Fruit fly (Drosophila melanogaster): ENCODE measurements around the gene CG32212.

DNA sequence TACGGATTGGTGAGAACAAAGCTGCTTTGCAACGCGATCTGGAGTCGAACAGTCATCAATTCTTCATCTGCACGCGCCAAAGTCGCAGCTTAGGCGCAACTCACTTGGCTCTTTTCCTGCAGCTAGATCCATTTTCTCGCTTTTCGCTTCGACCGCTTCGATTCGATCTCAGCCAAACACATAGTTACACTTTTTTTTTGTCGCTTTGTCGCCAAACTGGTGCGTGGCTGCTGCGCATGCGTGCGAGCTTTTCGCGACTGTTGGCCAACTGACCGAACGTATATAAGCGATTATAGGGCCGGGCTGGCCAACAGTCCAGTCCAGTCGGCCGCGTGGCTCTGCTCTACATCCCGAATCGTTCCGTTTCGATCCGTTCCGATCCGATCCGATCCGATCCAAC is 45.1 kb downstream of the CG32212 start, which contains the start of gene Cpr76Bd:
- TF ChIP-seq sv (GFP tag; optimal IDR thresholded peaks at IDR 0.05) (no peak), woc (GFP tag; optimal IDR thresholded peaks at IDR 0.05) (no peak), Dfd (GFP tag; optimal IDR thresholded peaks at IDR 0.05) (no peak), Mio (GFP tag; optimal IDR thresholded peaks at IDR 0.05) (no peak), ey (GFP tag; optimal IDR thresholded peaks at IDR 0.05) (no peak), N (GFP tag; optimal IDR thresholded peaks at IDR 0.05) (no peak), pan (optimal IDR thresholded peaks at IDR 0.05) (no peak)
